Fruit fly (Drosophila melanogaster) whole organism, embryonic: Measurements from ENCODE around the gene Sur-8.

Experiments
- Awh ChIP-seq: fragments of 200-800 bp; sonication (Bioruptor generic); IDR thresholded peaks from 2 replicates; pipeline ENCODE4, ENCODE4 v1.3.6; 2022; ENCODE audit warnings: missing biosample characterization, missing genetic modification characterization
- CG10147 ChIP-seq: fragments of 200-800 bp; sonication (Bioruptor generic); optimal IDR thresholded peaks from 2 replicates; lab custom pipeline; 2019; ENCODE audit warnings: missing biosample characterization, mild to moderate bottlenecking, missing genetic modification characterization, moderate library complexity
- CG10274 ChIP-seq: fragments of 200-800 bp; sonication (Bioruptor generic); optimal IDR thresholded peaks from 3 replicates; lab custom pipeline; 2017; ENCODE audit warnings: missing biosample characterization, mild to moderate bottlenecking, missing genetic modification characterization
- CG11456 ChIP-seq: fragments of 200-800 bp; sonication (Bioruptor generic); IDR thresholded peaks from 3 replicates; pipeline ENCODE4 v1.3.6; 2022; ENCODE audit warnings: missing biosample characterization, missing genetic modification characterization
- CG12219 ChIP-seq: fragments of 200-800 bp; sonication (Bioruptor generic); optimal IDR thresholded peaks from 3 replicates; lab custom pipeline; 2018; ENCODE audit warnings: missing biosample characterization, mild to moderate bottlenecking, missing genetic modification characterization
- CG13123 ChIP-seq: fragments of 200-800 bp; sonication (Bioruptor generic); optimal IDR thresholded peaks from 2 replicates; lab custom pipeline; 2016; ENCODE audit warnings: missing biosample characterization, missing genetic modification characterization
- CG13296 ChIP-seq: fragments of 200-800 bp; sonication (Bioruptor generic); optimal IDR thresholded peaks from 3 replicates; lab custom pipeline; 2018; ENCODE audit warnings: missing biosample characterization, mild to moderate bottlenecking, missing genetic modification characterization
- CG13624 ChIP-seq: fragments of 200-800 bp; sonication (Bioruptor generic); optimal IDR thresholded peaks from 2 replicates; lab custom pipeline; 2016; ENCODE audit warnings: missing biosample characterization, missing genetic modification characterization
- CG1529 ChIP-seq: fragments of 200-800 bp; sonication (Bioruptor generic); optimal IDR thresholded peaks from 3 replicates; lab custom pipeline; 2018; ENCODE audit warnings: missing biosample characterization, missing genetic modification characterization
- CG15696 ChIP-seq: fragments of 200-800 bp; sonication (Bioruptor generic); optimal IDR thresholded peaks from 2 replicates; lab custom pipeline; 2019; ENCODE audit warnings: missing biosample characterization, mild to moderate bottlenecking, missing genetic modification characterization, moderate library complexity
- CG1602 ChIP-seq: fragments of 200-800 bp; sonication (Bioruptor generic); optimal IDR thresholded peaks from 3 replicates; lab custom pipeline; 2016; ENCODE audit warnings: missing biosample characterization, missing genetic modification characterization
- CG16863 ChIP-seq: fragments of 200-800 bp; sonication (Bioruptor generic); optimal IDR thresholded peaks from 3 replicates; lab custom pipeline; 2016; ENCODE audit warnings: missing biosample characterization, missing genetic modification characterization
- CG17612 ChIP-seq: fragments of 200-800 bp; sonication (Bioruptor generic); IDR thresholded peaks from 2 replicates; pipeline ENCODE4 v1.3.6; 2022; ENCODE audit warnings: missing biosample characterization, missing genetic modification characterization
- CG18764 ChIP-seq: fragments of 200-800 bp; sonication (Bioruptor generic); optimal IDR thresholded peaks from 3 replicates; lab custom pipeline; 2016; ENCODE audit warnings: missing biosample characterization, missing genetic modification characterization
- CG2120 ChIP-seq: fragments of 200-800 bp; sonication (Bioruptor generic); optimal IDR thresholded peaks from 3 replicates; lab custom pipeline; 2016; ENCODE audit warnings: missing biosample characterization, missing genetic modification characterization
- CG2129 ChIP-seq: fragments of 200-800 bp; sonication (Bioruptor generic); IDR thresholded peaks from 2 replicates; pipeline ENCODE4 v1.3.6; 2022; ENCODE audit warnings: missing biosample characterization, missing genetic modification characterization; ENCODE audit not compliant: partially characterized antibody
- CG30431 ChIP-seq: fragments of 200-800 bp; sonication (Bioruptor generic); optimal IDR thresholded peaks from 2 replicates; lab custom pipeline; 2017; ENCODE audit warnings: missing biosample characterization, missing genetic modification characterization
- CG4404 ChIP-seq: fragments of 200-800 bp; sonication (Bioruptor generic); IDR thresholded peaks from 2 replicates; pipeline ENCODE4 v1.3.6; 2022; ENCODE audit warnings: missing biosample characterization, missing genetic modification characterization
- CG7357 ChIP-seq: fragments of 200-800 bp; sonication (Bioruptor generic); IDR thresholded peaks from 3 replicates; pipeline ENCODE4 v1.3.6; 2022; ENCODE audit warnings: missing biosample characterization, missing genetic modification characterization
- CG7372 ChIP-seq: fragments of 200-800 bp; sonication (Bioruptor generic); IDR thresholded peaks from 2 replicates; pipeline ENCODE4 v1.3.6; 2022; ENCODE audit warnings: missing biosample characterization, missing genetic modification characterization
- Fer3 ChIP-seq: fragments of 200-800 bp; sonication (Bioruptor generic); optimal IDR thresholded peaks from 2 replicates; lab custom pipeline; 2018; ENCODE audit warnings: missing biosample characterization, mild to moderate bottlenecking, missing genetic modification characterization, moderate library complexity
- NfI ChIP-seq: fragments of 200-800 bp; sonication (Bioruptor generic); optimal IDR thresholded peaks from 3 replicates; lab custom pipeline; 2018; ENCODE audit warnings: missing biosample characterization, mild to moderate bottlenecking, missing genetic modification characterization, moderate library complexity
- Oli ChIP-seq: fragments of 200-800 bp; sonication (Bioruptor generic); optimal IDR thresholded peaks from 2 replicates; lab custom pipeline; 2018; ENCODE audit warnings: missing biosample characterization, mild to moderate bottlenecking, missing genetic modification characterization, moderate library complexity
- Pdp1 ChIP-seq, 2 experiments: fragments of 200-800 bp; sonication (Bioruptor generic); optimal IDR thresholded peaks; 3 replicates each; lab custom pipeline; 2016; ENCODE audit warnings: missing biosample characterization in 2 of 2, missing genetic modification characterization in 2 of 2, mild to moderate bottlenecking in 1 of 2, moderate library complexity in 1 of 2
- Ravus ChIP-seq: fragments of 200-800 bp; sonication (Bioruptor generic); IDR thresholded peaks from 2 replicates; pipeline ENCODE4 v1.3.6; 2022; ENCODE audit warnings: missing biosample characterization, missing genetic modification characterization
- Six4 ChIP-seq: fragments of 200-800 bp; sonication (Bioruptor generic); optimal IDR thresholded peaks from 2 replicates; lab custom pipeline; 2016; ENCODE audit warnings: missing biosample characterization, missing genetic modification characterization
- Spps ChIP-seq: fragments of 200-800 bp; sonication (Bioruptor generic); optimal IDR thresholded peaks from 2 replicates; lab custom pipeline; 2018; ENCODE audit warnings: missing biosample characterization, mild to moderate bottlenecking, missing genetic modification characterization
- TFAM ChIP-seq: fragments of 200-800 bp; sonication (Bioruptor generic); optimal IDR thresholded peaks from 2 replicates; lab custom pipeline; 2017; ENCODE audit warnings: missing biosample characterization, missing genetic modification characterization, inconsistent platforms
- Xrp1 ChIP-seq: fragments of 200-800 bp; sonication (Bioruptor generic); IDR thresholded peaks from 2 replicates; pipeline ENCODE4 v1.3.6; 2022; ENCODE audit warnings: missing biosample characterization, missing genetic modification characterization
- abd-A ChIP-seq: fragments of 200-800 bp; sonication (Bioruptor generic); optimal IDR thresholded peaks from 3 replicates; lab custom pipeline; 2019; ENCODE audit warnings: missing biosample characterization, mild to moderate bottlenecking, missing genetic modification characterization, moderate library complexity
- ase ChIP-seq: fragments of 200-800 bp; sonication (Bioruptor generic); IDR thresholded peaks from 3 replicates; pipeline ENCODE4 v1.3.6; 2022; ENCODE audit warnings: missing biosample characterization, missing genetic modification characterization
- ash1 ChIP-seq: fragments of 200-800 bp; sonication (Bioruptor generic); optimal IDR thresholded peaks from 2 replicates; lab custom pipeline; 2018; ENCODE audit warnings: missing biosample characterization, mild to moderate bottlenecking, missing genetic modification characterization
- btn ChIP-seq: fragments of 200-800 bp; sonication (Bioruptor generic); optimal IDR thresholded peaks from 2 replicates; lab custom pipeline; 2016; ENCODE audit warnings: missing biosample characterization, missing genetic modification characterization
- cas ChIP-seq: fragments of 200-800 bp; sonication (Bioruptor generic); IDR thresholded peaks from 2 replicates; pipeline ENCODE4 v1.3.6; 2022; ENCODE audit warnings: missing biosample characterization, missing genetic modification characterization
- cg ChIP-seq: fragments of 200-800 bp; sonication (Bioruptor generic); optimal IDR thresholded peaks from 3 replicates; lab custom pipeline; 2019; ENCODE audit warnings: missing biosample characterization, mild to moderate bottlenecking, missing genetic modification characterization, moderate library complexity
- dan ChIP-seq: fragments of 200-800 bp; sonication (Bioruptor generic); IDR thresholded peaks from 2 replicates; pipeline ENCODE4 v1.3.6; 2022; ENCODE audit warnings: missing biosample characterization, missing genetic modification characterization
- gcm2 ChIP-seq: fragments of 200-800 bp; sonication (Bioruptor generic); optimal IDR thresholded peaks from 2 replicates; lab custom pipeline; 2016; ENCODE audit warnings: missing biosample characterization, missing genetic modification characterization
- ham ChIP-seq: fragments of 200-800 bp; sonication (Bioruptor generic); IDR thresholded peaks from 2 replicates; pipeline ENCODE4 v1.3.6; 2022; ENCODE audit warnings: missing biosample characterization, missing genetic modification characterization
- her ChIP-seq: fragments of 200-800 bp; sonication (Bioruptor generic); optimal IDR thresholded peaks from 2 replicates; lab custom pipeline; 2016; ENCODE audit warnings: missing biosample characterization, missing genetic modification characterization
- kay ChIP-seq: fragments of 200-800 bp; sonication (Bioruptor generic); optimal IDR thresholded peaks from 2 replicates; lab custom pipeline; 2016; ENCODE audit warnings: missing biosample characterization, missing genetic modification characterization
- klu ChIP-seq: fragments of 200-800 bp; sonication (Bioruptor generic); IDR thresholded peaks from 2 replicates; pipeline ENCODE4 v1.3.6; 2022; ENCODE audit warnings: missing biosample characterization, missing genetic modification characterization
- mam ChIP-seq: fragments of 200-800 bp; sonication (Bioruptor generic); optimal IDR thresholded peaks from 3 replicates; lab custom pipeline; 2016; ENCODE audit warnings: missing biosample characterization, missing genetic modification characterization
- nau ChIP-seq: fragments of 200-800 bp; sonication (Bioruptor generic); optimal IDR thresholded peaks from 3 replicates; lab custom pipeline; 2017; ENCODE audit warnings: missing biosample characterization, mild to moderate bottlenecking, missing genetic modification characterization, missing genetic modification reagents
- nerfin-1 ChIP-seq: fragments of 200-800 bp; sonication (Bioruptor generic); optimal IDR thresholded peaks from 3 replicates; lab custom pipeline; 2019; ENCODE audit warnings: missing biosample characterization, mild to moderate bottlenecking, missing genetic modification characterization, moderate library complexity
- nom ChIP-seq: fragments of 200-800 bp; sonication (Bioruptor generic); optimal IDR thresholded peaks from 2 replicates; lab custom pipeline; 2017; ENCODE audit warnings: missing biosample characterization, missing genetic modification characterization, mild to moderate bottlenecking, moderate library complexity, missing genetic modification reagents
- pfk ChIP-seq: fragments of 200-800 bp; sonication (Bioruptor generic); optimal IDR thresholded peaks from 2 replicates; lab custom pipeline; 2018; ENCODE audit warnings: missing biosample characterization, mild to moderate bottlenecking, missing genetic modification characterization, moderate library complexity
- seq ChIP-seq: fragments of 200-800 bp; sonication (Bioruptor generic); IDR thresholded peaks from 2 replicates; pipeline ENCODE4 v1.3.6; 2022; ENCODE audit warnings: missing biosample characterization, missing genetic modification characterization
- sima ChIP-seq: fragments of 200-800 bp; sonication (Bioruptor generic); optimal IDR thresholded peaks from 2 replicates; lab custom pipeline; 2016; ENCODE audit warnings: missing biosample characterization, missing genetic modification characterization
- tap ChIP-seq: fragments of 200-800 bp; optimal IDR thresholded peaks from 3 replicates; lab custom pipeline; 2019; ENCODE audit warnings: missing biosample characterization, mild to moderate bottlenecking, missing genetic modification characterization, moderate library complexity
- tin ChIP-seq: fragments of 200-800 bp; sonication (Bioruptor generic); optimal IDR thresholded peaks from 3 replicates; lab custom pipeline; 2016; ENCODE audit warnings: missing biosample characterization, missing genetic modification characterization
- tx ChIP-seq: fragments of 200-800 bp; sonication (Bioruptor generic); optimal IDR thresholded peaks from 2 replicates; lab custom pipeline; 2016; ENCODE audit warnings: missing biosample characterization, missing genetic modification characterization

Sur-8 gene

DNA sequence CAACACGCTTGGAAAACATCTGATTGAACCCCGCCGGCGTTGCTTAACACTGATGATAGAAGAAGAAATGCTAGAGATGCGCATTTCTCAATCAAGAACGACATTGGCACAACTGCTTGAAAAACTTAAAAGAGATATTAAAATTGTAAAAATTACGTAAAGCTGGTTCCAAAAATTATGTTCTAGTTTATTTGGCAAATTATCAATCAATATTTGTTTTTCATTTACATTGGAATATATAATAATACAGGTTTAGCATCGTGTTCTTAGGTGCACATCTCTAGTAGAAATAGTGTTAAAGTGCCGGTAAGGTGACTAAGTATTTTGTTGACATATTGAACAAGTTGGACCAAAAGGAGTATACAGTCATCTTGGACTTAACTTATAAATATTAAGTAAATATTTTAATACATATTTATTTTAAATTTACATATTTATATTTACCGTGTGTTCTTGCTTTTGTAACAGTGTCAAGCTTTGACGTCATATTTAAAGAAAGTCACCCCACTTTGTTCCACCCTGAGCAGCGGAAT lies 10.9 kb downstream of the Sur-8 start, which contains the start of the genes Brf and sds22 (continued):
- peak; percentile 67 for TF ChIP-seq cas (GFP tag; lab: Robert Waterston, UW)
- TF ChIP-seq Xrp1 = peak; percentile 95
- peak; percentile 94 for TF ChIP-seq tx
- TF ChIP-seq kay (GFP tag; lab: Kevin White, UChicago) = peak; percentile 98
- peak; percentile 96 for TF ChIP-seq NfI
- peak; percentile 93 for TF ChIP-seq Spps (tag; lab: Kevin White, UChicago)
- peak; percentile 67 for TF ChIP-seq TFAM (GFP tag; lab: Kevin White, UChicago)
- TF ChIP-seq Pdp1 (GFP tag; optimal IDR thresholded peaks at IDR 0.05; lab: Kevin White, UChicago) = peak; percentile 95 to 97
- peak; percentile 86 for TF ChIP-seq dan (GFP tag; lab: Robert Waterston, UW)
- TF ChIP-seq CG7372 (GFP tag; lab: Robert Waterston, UW) = peak; percentile 92
- peak; percentile 95 for TF ChIP-seq CG4404
- TF ChIP-seq nom (GFP tag; lab: Kevin White, UChicago) = peak; percentile 83
- peak; percentile 91 for TF ChIP-seq CG30431
- peak; percentile 94 for TF ChIP-seq klu (GFP tag; lab: Robert Waterston, UW)
- peak; percentile 79; the same call in 1 of the 2 replicates for TF ChIP-seq Awh (GFP tag; lab: Robert Waterston, UW)
- TF ChIP-seq tin (GFP tag; lab: Kevin White, UChicago) = peak; percentile 98
- TF ChIP-seq CG13123 (GFP tag; lab: Kevin White, UChicago) = peak; percentile 94
- peak; percentile 80 for TF ChIP-seq ham (GFP tag; lab: Robert Waterston, UW)
- TF ChIP-seq sima (GFP tag; lab: Kevin White, UChicago) = peak; percentile 62
- peak; percentile 94 for TF ChIP-seq Fer3 (tag; lab: Kevin White, UChicago)
- TF ChIP-seq btn (GFP tag; lab: Kevin White, UChicago) = peak; percentile 84
- peak; percentile 95 for TF ChIP-seq CG18764 (GFP tag; lab: Kevin White, UChicago)
- TF ChIP-seq CG11456 = peak; percentile 90
- peak; percentile 96 for TF ChIP-seq CG10147 (GFP tag; lab: Kevin White, UChicago)
- peak; percentile 87 for TF ChIP-seq gcm2 (GFP tag; lab: Kevin White, UChicago)
- TF ChIP-seq pfk (GFP tag; lab: Kevin White, UChicago) = peak; percentile 59
- no peak for TF ChIP-seq abd-A (tag; lab: Kevin White, UChicago)
- peak; percentile 97 for TF ChIP-seq CG1602 (GFP tag; lab: Kevin White, UChicago)
- TF ChIP-seq CG1529 (GFP tag; lab: Kevin White, UChicago) = peak; percentile 86
- peak; percentile 85 for TF ChIP-seq seq (GFP tag; lab: Robert Waterston, UW)
- TF ChIP-seq mam = peak; percentile 97
- peak; percentile 92 for TF ChIP-seq ase (GFP tag; lab: Robert Waterston, UW)
- peak; percentile 94 for TF ChIP-seq CG16863
- peak; percentile 96 for TF ChIP-seq CG13624 (GFP tag; lab: Kevin White, UChicago)
- peak; percentile 98 for TF ChIP-seq CG15696 (tag; lab: Kevin White, UChicago)
- peak; percentile 94 for TF ChIP-seq Six4 (GFP tag; lab: Kevin White, UChicago)
- TF ChIP-seq CG13296 (GFP tag; lab: Kevin White, UChicago) = peak; percentile 92
- no peak for TF ChIP-seq cg (GFP tag; lab: Kevin White, UChicago)
- peak; percentile 70 for TF ChIP-seq Ravus (GFP tag; lab: Robert Waterston, UW)
- TF ChIP-seq tap (tag; lab: Kevin White, UChicago) = peak; percentile 89
- peak; percentile 83 for TF ChIP-seq nau (GFP tag; lab: Kevin White, UChicago)
- TF ChIP-seq CG2129 (GFP tag; lab: Robert Waterston, UW) = peak; percentile 62
- TF ChIP-seq Oli (tag; lab: Kevin White, UChicago) = peak; percentile 92
- peak; percentile 15 for TF ChIP-seq ash1 (GFP tag; lab: Kevin White, UChicago)
- TF ChIP-seq CG12219 (GFP tag; lab: Kevin White, UChicago) = peak; percentile 86
- peak; percentile 81 for TF ChIP-seq CG10274
- peak; percentile 86 for TF ChIP-seq CG7357
- peak; percentile 98 for TF ChIP-seq CG2120 (GFP tag; lab: Kevin White, UChicago)
- TF ChIP-seq CG17612 (GFP tag; lab: Robert Waterston, UW) = peak; percentile 75; the same call in 1 of the 2 replicates
- TF ChIP-seq her (GFP tag; lab: Kevin White, UChicago) = peak; percentile 88
- TF ChIP-seq nerfin-1 = peak; percentile 93
